Worm (Caenorhabditis elegans): ENCODE results near the gene mdt-29.

- peak; percentile 47 for TF ChIP-seq duxl-1 (tag; optimal IDR thresholded peaks at IDR 0.05; ENCODE audit: poor library complexity)
- no peak for TF ChIP-seq R02D3.7 (tag; optimal IDR thresholded peaks at IDR 0.05)
- no peak for TF ChIP-seq jun-1 (tag; optimal IDR thresholded peaks at IDR 0.05)
- TF ChIP-seq fos-1 (tag; optimal IDR thresholded peaks at IDR 0.05): no peak
- no peak for TF ChIP-seq nhr-111 (GFP tag; optimal IDR thresholded peaks at IDR 0.05)
- no peak for TF ChIP-seq hlh-11 (tag; optimal IDR thresholded peaks at IDR 0.05)
These were observed 7.3 kb downstream of the mdt-29 start, which contains the start of gene pot-3 for ce11 chrIII:13780199-13780706.
